Fruit fly (Drosophila melanogaster) whole organism, wandering third instar larva: ENCODE results near the gene mRpS35.

Experiments used
- CrebA ChIP-seq: fragments of 200-800 bp; sonication (Bioruptor generic); optimal IDR thresholded peaks from 2 replicates; lab custom pipeline; 2016; ENCODE audit warnings: missing biosample characterization, mild to moderate bottlenecking, missing genetic modification characterization, borderline replicate concordance
- Dfd ChIP-seq: fragments of >200 bp; optimal IDR thresholded peaks from 2 replicates; lab custom pipeline; 2017; ENCODE audit warnings: missing biosample characterization, missing genetic modification characterization
- HLH106 ChIP-seq: fragments of 200-800 bp; optimal IDR thresholded peaks from 3 replicates; lab custom pipeline; 2019; ENCODE audit warnings: missing biosample characterization, mild to moderate bottlenecking, missing genetic modification characterization, moderate library complexity
- Hr78 ChIP-seq: fragments of >200 bp; optimal IDR thresholded peaks from 2 replicates; lab custom pipeline; 2017; ENCODE audit warnings: missing biosample characterization, missing genetic modification characterization
- Rel ChIP-seq, 2 experiments: fragments of 200-800 bp; sonication (Bioruptor generic) in 1 of 2; optimal IDR thresholded peaks; 2 replicates in 1 of 2; 3 replicates in 1 of 2; lab custom pipeline; 2016 to 2019; ENCODE audit warnings: mild to moderate bottlenecking in 2 of 2, missing biosample characterization in 2 of 2, missing genetic modification characterization in 2 of 2, moderate library complexity in 1 of 2
- foxo ChIP-seq, 2 experiments: fragments of 200-800 bp; sonication (Bioruptor generic); optimal IDR thresholded peaks; 2 replicates in 1 of 2; 3 replicates in 1 of 2; lab custom pipeline; 2016 to 2017; ENCODE audit warnings: missing biosample characterization in 2 of 2, missing genetic modification characterization in 2 of 2
- h ChIP-seq: fragments of 200-800 bp; sonication (Bioruptor generic); optimal IDR thresholded peaks from 3 replicates; lab custom pipeline; 2016; ENCODE audit warnings: missing biosample characterization, mild to moderate bottlenecking, missing genetic modification characterization

dm6 chr3L:2802085-2802484 is 21.4 kb downstream of the mRpS35 start:
- TF ChIP-seq h (GFP tag; lab: Kevin White, UChicago) = peak; percentile 69
- peak; percentile 50 for TF ChIP-seq HLH106
- no peak for TF ChIP-seq CrebA (GFP tag; lab: Kevin White, UChicago)
- TF ChIP-seq Rel (GFP tag; optimal IDR thresholded peaks at IDR 0.05; lab: Kevin White, UChicago) = no peak
- no peak for TF ChIP-seq Rel (tag; optimal IDR thresholded peaks at IDR 0.05; lab: Kevin White, UChicago)
- peak in 1 of 2 experiments; percentile 62 for TF ChIP-seq foxo (GFP tag; optimal IDR thresholded peaks at IDR 0.05; lab: Kevin White, UChicago)
- TF ChIP-seq Dfd = no peak
- TF ChIP-seq Hr78 = no peak
